Fruit fly (Drosophila melanogaster) whole organism, embryonic: ENCODE measurements around the gene CG42535.

Experiments used
- Antp ChIP-seq: fragments of 200-800 bp; sonication (Bioruptor generic); optimal IDR thresholded peaks from 3 replicates; lab custom pipeline; 2016; ENCODE audit warnings: missing biosample characterization, missing genetic modification characterization
- Bgb ChIP-seq: fragments of 200-800 bp; sonication (Bioruptor generic); IDR thresholded peaks from 2 replicates; pipeline ENCODE4 v1.3.6; 2022; ENCODE audit warnings: missing biosample characterization, missing genetic modification characterization; ENCODE audit not compliant: partially characterized antibody
- C15 ChIP-seq: fragments of 200-800 bp; sonication (Bioruptor generic); IDR thresholded peaks from 3 replicates; pipeline ENCODE4 v1.3.6; 2022; ENCODE audit warnings: missing biosample characterization, missing genetic modification characterization
- CG12659 ChIP-seq: fragments of 200-800 bp; sonication (Bioruptor generic); optimal IDR thresholded peaks from 3 replicates; lab custom pipeline; 2017; ENCODE audit warnings: mild to moderate bottlenecking, missing biosample characterization, missing genetic modification reagents, missing genetic modification characterization
- CG12744 ChIP-seq: fragments of 200-800 bp; sonication (Bioruptor generic); optimal IDR thresholded peaks from 2 replicates; lab custom pipeline; 2016; ENCODE audit warnings: missing biosample characterization, missing genetic modification characterization
- CG12942 ChIP-seq: fragments of 200-800 bp; sonication (Bioruptor generic); optimal IDR thresholded peaks from 3 replicates; lab custom pipeline; 2016; ENCODE audit warnings: missing biosample characterization, missing genetic modification characterization
- CG14860 ChIP-seq: fragments of 200-800 bp; sonication (Bioruptor generic); IDR thresholded peaks from 3 replicates; pipeline ENCODE4 v1.3.6; 2022; ENCODE audit warnings: missing biosample characterization, missing genetic modification characterization; ENCODE audit not compliant: partially characterized antibody
- CG18619 ChIP-seq: fragments of 200-800 bp; sonication (Bioruptor generic); optimal IDR thresholded peaks from 3 replicates; lab custom pipeline; 2017; ENCODE audit warnings: missing biosample characterization, mild to moderate bottlenecking, missing genetic modification characterization
- CG30020 ChIP-seq: fragments of 200-800 bp; optimal IDR thresholded peaks from 2 replicates; lab custom pipeline; 2019; ENCODE audit warnings: missing biosample characterization, mild to moderate bottlenecking, missing genetic modification characterization, moderate library complexity
- CG30403 ChIP-seq: fragments of 200-800 bp; sonication (Bioruptor generic); optimal IDR thresholded peaks from 3 replicates; lab custom pipeline; 2016; ENCODE audit warnings: missing biosample characterization, missing genetic modification characterization
- CG5245 ChIP-seq: fragments of 200-800 bp; sonication (Bioruptor generic); optimal IDR thresholded peaks from 3 replicates; lab custom pipeline; 2016; ENCODE audit warnings: missing biosample characterization, missing genetic modification characterization
- CG6689 ChIP-seq: fragments of 200-800 bp; sonication (Bioruptor generic); IDR thresholded peaks from 2 replicates; pipeline ENCODE4 v1.3.6; 2022; ENCODE audit warnings: missing biosample characterization, missing genetic modification characterization
- CG8944 ChIP-seq: fragments of 200-800 bp; sonication (Bioruptor generic); optimal IDR thresholded peaks from 3 replicates; lab custom pipeline; 2016; ENCODE audit warnings: missing biosample characterization, missing genetic modification characterization
- CG9817 ChIP-seq: fragments of 200-800 bp; sonication (Bioruptor generic); optimal IDR thresholded peaks from 2 replicates; lab custom pipeline; 2018; ENCODE audit warnings: missing biosample characterization, mild to moderate bottlenecking, missing genetic modification characterization, moderate library complexity
- CG9932 ChIP-seq: fragments of 200-800 bp; sonication (Bioruptor generic); IDR thresholded peaks from 2 replicates; pipeline ENCODE4 v1.3.6; 2022; ENCODE audit warnings: missing biosample characterization, missing genetic modification characterization
- Chrac-16 ChIP-seq: fragments of 200-800 bp; sonication (Bioruptor generic); optimal IDR thresholded peaks from 3 replicates; lab custom pipeline; 2016; ENCODE audit warnings: missing biosample characterization, missing genetic modification characterization
- CoRest ChIP-seq: fragments of 200-800 bp; sonication (Bioruptor generic); optimal IDR thresholded peaks from 3 replicates; lab custom pipeline; 2018; ENCODE audit warnings: missing biosample characterization, mild to moderate bottlenecking, missing genetic modification characterization, moderate library complexity
- Dek ChIP-seq: fragments of 200-800 bp; sonication (Bioruptor generic); optimal IDR thresholded peaks from 3 replicates; lab custom pipeline; 2019; ENCODE audit warnings: missing biosample characterization, mild to moderate bottlenecking, missing genetic modification characterization, moderate library complexity
- Dip3 ChIP-seq: fragments of 200-800 bp; sonication (Bioruptor generic); optimal IDR thresholded peaks from 3 replicates; lab custom pipeline; 2016; ENCODE audit warnings: missing biosample characterization, missing genetic modification characterization
- Dref ChIP-seq: fragments of 200-800 bp; sonication (Bioruptor generic); IDR thresholded peaks from 2 replicates; pipeline ENCODE4 v1.3.6; 2022; ENCODE audit warnings: missing biosample characterization, missing genetic modification characterization
- HLH4C ChIP-seq: fragments of 200-800 bp; sonication (Bioruptor generic); IDR thresholded peaks from 3 replicates; pipeline ENCODE4 v1.3.6; 2022; ENCODE audit warnings: missing biosample characterization, missing genetic modification characterization; ENCODE audit not compliant: partially characterized antibody
- Hr51 ChIP-seq, 2 experiments: fragments of 200-800 bp; sonication (Bioruptor generic); optimal IDR thresholded peaks; 2 replicates in 1 of 2; 3 replicates in 1 of 2; lab custom pipeline; 2016 to 2018; ENCODE audit warnings: missing biosample characterization in 2 of 2, missing genetic modification characterization in 2 of 2, mild to moderate bottlenecking in 1 of 2, moderate library complexity in 1 of 2
- NC2β ChIP-seq: fragments of 200-800 bp; sonication (Bioruptor generic); optimal IDR thresholded peaks from 2 replicates; lab custom pipeline; 2016; ENCODE audit warnings: missing biosample characterization, missing genetic modification characterization
- Scr ChIP-seq: fragments of 200-800 bp; sonication (Bioruptor generic); IDR thresholded peaks from 2 replicates; pipeline ENCODE4 v1.3.6; 2022; ENCODE audit warnings: missing biosample characterization, missing genetic modification characterization; ENCODE audit not compliant: partially characterized antibody
- Ssrp ChIP-seq: fragments of 200-800 bp; sonication (Bioruptor generic); optimal IDR thresholded peaks from 2 replicates; lab custom pipeline; 2018; ENCODE audit warnings: missing biosample characterization, mild to moderate bottlenecking, missing genetic modification characterization, moderate library complexity
- Stat92E ChIP-seq, 3 experiments: fragments of >200 bp in 2 of 3; fragments of 200-800 bp in 1 of 3; sonication (Bioruptor generic) in 1 of 3; optimal IDR thresholded peaks; 2 replicates each; lab custom pipeline; 2017 to 2019; ENCODE audit warnings: missing biosample characterization in 3 of 3, missing genetic modification characterization in 3 of 3, mild to moderate bottlenecking in 1 of 3, moderate library complexity in 1 of 3
- ac ChIP-seq: fragments of 200-800 bp; sonication (Bioruptor generic); optimal IDR thresholded peaks from 3 replicates; lab custom pipeline; 2017; ENCODE audit warnings: missing biosample characterization, mild to moderate bottlenecking, missing genetic modification characterization
- bbx ChIP-seq: fragments of 200-800 bp; sonication (Bioruptor generic); IDR thresholded peaks from 2 replicates; pipeline ENCODE4 v1.3.6; 2022; ENCODE audit warnings: missing biosample characterization, missing genetic modification characterization; ENCODE audit not compliant: partially characterized antibody
- cad ChIP-seq: fragments of >200 bp; optimal IDR thresholded peaks from 2 replicates; lab custom pipeline; 2017; ENCODE audit warnings: missing biosample characterization, missing genetic modification characterization
- chm ChIP-seq: fragments of 200-800 bp; sonication (Bioruptor generic); IDR thresholded peaks from 2 replicates; pipeline ENCODE4 v1.3.6; 2022; ENCODE audit warnings: missing biosample characterization, missing genetic modification characterization
- dan ChIP-seq: fragments of 200-800 bp; sonication (Bioruptor generic); IDR thresholded peaks from 2 replicates; pipeline ENCODE4 v1.3.6; 2022; ENCODE audit warnings: missing biosample characterization, missing genetic modification characterization
- dmrt11E ChIP-seq: fragments of 200-800 bp; sonication (Bioruptor generic); optimal IDR thresholded peaks from 3 replicates; lab custom pipeline; 2018; ENCODE audit warnings: missing biosample characterization, mild to moderate bottlenecking, missing genetic modification characterization, moderate library complexity
- dmrt99B ChIP-seq: fragments of 200-800 bp; sonication (Bioruptor generic); optimal IDR thresholded peaks from 2 replicates; lab custom pipeline; 2018; ENCODE audit warnings: missing biosample characterization, mild to moderate bottlenecking, missing genetic modification characterization, moderate library complexity
- esg ChIP-seq: fragments of 200-800 bp; sonication (Bioruptor generic); conservative IDR thresholded peaks from 2 replicates; pipeline ENCODE4 v1.3.6; 2022; ENCODE audit warnings: missing biosample characterization, missing genetic modification characterization
- ewg ChIP-seq: fragments of 200-800 bp; sonication (Bioruptor generic); optimal IDR thresholded peaks from 3 replicates; lab custom pipeline; 2017; ENCODE audit warnings: mild to moderate bottlenecking, missing biosample characterization, missing genetic modification reagents, missing genetic modification characterization
- hbn ChIP-seq: fragments of 200-800 bp; sonication (Bioruptor generic); IDR thresholded peaks from 2 replicates; pipeline ENCODE4 v1.3.6; 2022; ENCODE audit warnings: missing biosample characterization, missing genetic modification characterization; ENCODE audit not compliant: partially characterized antibody
- ken ChIP-seq: fragments of 200-800 bp; sonication (Bioruptor generic); IDR thresholded peaks from 3 replicates; pipeline ENCODE4 v1.3.6; 2022; ENCODE audit warnings: missing biosample characterization, missing genetic modification characterization
- mld ChIP-seq: fragments of 200-800 bp; sonication (Bioruptor generic); IDR thresholded peaks from 3 replicates; pipeline ENCODE4 v1.3.6; 2022; ENCODE audit warnings: missing biosample characterization, missing genetic modification characterization; ENCODE audit not compliant: partially characterized antibody
- nmo ChIP-seq: fragments of 200-800 bp; sonication (Bioruptor generic); optimal IDR thresholded peaks from 2 replicates; lab custom pipeline; 2018; ENCODE audit warnings: missing biosample characterization, mild to moderate bottlenecking, missing genetic modification characterization, moderate library complexity
- oc ChIP-seq: fragments of 200-800 bp; sonication (Bioruptor generic); optimal IDR thresholded peaks from 2 replicates; lab custom pipeline; 2018; ENCODE audit warnings: missing biosample characterization, mild to moderate bottlenecking, missing genetic modification characterization, moderate library complexity
- pho ChIP-seq: fragments of 200-800 bp; sonication (Bioruptor generic); optimal IDR thresholded peaks from 2 replicates; lab custom pipeline; 2016; ENCODE audit warnings: missing biosample characterization, missing genetic modification characterization
- phol ChIP-seq: fragments of 200-800 bp; sonication (Bioruptor generic); optimal IDR thresholded peaks from 3 replicates; lab custom pipeline; 2018; ENCODE audit warnings: missing biosample characterization, mild to moderate bottlenecking, missing genetic modification characterization, moderate library complexity
- pita ChIP-seq: fragments of 200-800 bp; sonication (Bioruptor generic); optimal IDR thresholded peaks from 2 replicates; lab custom pipeline; 2017; ENCODE audit warnings: missing biosample characterization, mild to moderate bottlenecking, missing genetic modification characterization
- row ChIP-seq: fragments of 200-800 bp; sonication (Bioruptor generic); IDR thresholded peaks from 3 replicates; pipeline ENCODE4 v1.3.6; 2022; ENCODE audit warnings: missing biosample characterization, missing genetic modification characterization
- slou ChIP-seq: fragments of 200-800 bp; sonication (Bioruptor generic); optimal IDR thresholded peaks from 3 replicates; lab custom pipeline; 2016; ENCODE audit warnings: missing biosample characterization, missing genetic modification characterization
- tgo ChIP-seq: fragments of 200-800 bp; sonication (Bioruptor generic); IDR thresholded peaks from 3 replicates; pipeline ENCODE4 v1.3.6; 2022; ENCODE audit warnings: missing biosample characterization, missing genetic modification characterization
- tx ChIP-seq: fragments of 200-800 bp; sonication (Bioruptor generic); optimal IDR thresholded peaks from 2 replicates; lab custom pipeline; 2016; ENCODE audit warnings: missing biosample characterization, missing genetic modification characterization

Gene CG42535

dm6 chr3L:10660744-10661589, 30.2 kb upstream of the CG42535 start, which contains the start of the genes CG32066 and CG8003 (continued):
- no peak for TF ChIP-seq esg (GFP tag; lab: Robert Waterston, UW)
- TF ChIP-seq nmo (GFP tag; lab: Kevin White, UChicago) = peak; percentile 9
- no peak for TF ChIP-seq Dip3 (GFP tag; lab: Kevin White, UChicago)
- no peak for TF ChIP-seq Chrac-16 (GFP tag; lab: Kevin White, UChicago)
- no peak for TF ChIP-seq CG5245 (GFP tag; lab: Kevin White, UChicago)
- peak; percentile 89 for TF ChIP-seq hbn (GFP tag; lab: Robert Waterston, UW)
- TF ChIP-seq CG12659 (GFP tag; lab: Kevin White, UChicago) = peak; percentile 67
- TF ChIP-seq CG18619 (GFP tag; lab: Kevin White, UChicago) = peak; percentile 5
- TF ChIP-seq Dek = peak; percentile 22
- peak; percentile 64 for TF ChIP-seq CG30403 (GFP tag; lab: Kevin White, UChicago)
- peak; percentile 17 for TF ChIP-seq ac (GFP tag; lab: Kevin White, UChicago)
- TF ChIP-seq mld (GFP tag; lab: Robert Waterston, UW) = peak; percentile 70; the same call in 2 of the 3 replicates
- TF ChIP-seq dan (GFP tag; lab: Robert Waterston, UW) = no peak
- peak; percentile 98 for TF ChIP-seq bbx
- TF ChIP-seq CoRest (tag; lab: Kevin White, UChicago) = peak; percentile 72
- TF ChIP-seq CG8944 (GFP tag; lab: Kevin White, UChicago) = no peak
- TF ChIP-seq Dref (GFP tag; lab: Robert Waterston, UW) = no peak
- TF ChIP-seq row (GFP tag; lab: Robert Waterston, UW) = peak; percentile 82
- peak; percentile 2 for TF ChIP-seq CG9817 (tag; lab: Kevin White, UChicago)
- TF ChIP-seq Antp (GFP tag; lab: Kevin White, UChicago) = no peak
- peak; percentile 28 for TF ChIP-seq CG12942 (GFP tag; lab: Kevin White, UChicago)
- no peak for TF ChIP-seq CG12744
- TF ChIP-seq Stat92E (GFP tag; optimal IDR thresholded peaks at IDR 0.05; lab: Kevin White, UChicago) = peak in 1 of 3 experiments; percentile 47
- TF ChIP-seq phol = peak; percentile 25
- no peak for TF ChIP-seq tx (GFP tag; lab: Kevin White, UChicago)
- TF ChIP-seq Hr51 (GFP tag; optimal IDR thresholded peaks at IDR 0.05; lab: Kevin White, UChicago) = peak in 1 of 2 experiments; percentile 53
- TF ChIP-seq CG6689 (GFP tag; lab: Robert Waterston, UW) = no peak
- peak; percentile 28; the same call in 1 of the 3 replicates for TF ChIP-seq ken (GFP tag; lab: Robert Waterston, UW)
- peak; percentile 48 for TF ChIP-seq dmrt11E (tag; lab: Kevin White, UChicago)
- peak; percentile 67; the same call in 2 of the 3 replicates for TF ChIP-seq HLH4C (GFP tag; lab: Robert Waterston, UW)
- TF ChIP-seq Bgb (GFP tag; lab: Robert Waterston, UW) = peak; percentile 91
- peak; percentile 22 for TF ChIP-seq Ssrp
- no peak for TF ChIP-seq NC2β (GFP tag; lab: Kevin White, UChicago)
- TF ChIP-seq slou = no peak
- TF ChIP-seq pho (GFP tag; lab: Kevin White, UChicago) = no peak
- TF ChIP-seq cad = no peak
- TF ChIP-seq tgo (GFP tag; lab: Robert Waterston, UW) = peak; percentile 35; the same call in 1 of the 3 replicates
- TF ChIP-seq CG9932 (GFP tag; lab: Robert Waterston, UW) = peak; percentile 74
- no peak for TF ChIP-seq pita (GFP tag; lab: Kevin White, UChicago)
- TF ChIP-seq Scr (GFP tag; lab: Robert Waterston, UW) = peak; percentile 91
- peak; percentile 87 for TF ChIP-seq chm (GFP tag; lab: Robert Waterston, UW)
- TF ChIP-seq C15 (GFP tag; lab: Robert Waterston, UW) = 0 out of 3 replicates have a peak, but pooled peaks have one; percentile 8
- TF ChIP-seq ewg (GFP tag; lab: Kevin White, UChicago) = no peak
- TF ChIP-seq dmrt99B (tag; lab: Kevin White, UChicago) = no peak
- peak; percentile 90 for TF ChIP-seq CG14860 (GFP tag; lab: Robert Waterston, UW)
- peak; percentile 56 for TF ChIP-seq oc
- TF ChIP-seq CG30020 (tag; lab: Kevin White, UChicago) = peak; percentile 60
